Worm (Caenorhabditis elegans): ENCODE measurements around the gene fbxb-2.

fbxb-2 gene

DNA sequence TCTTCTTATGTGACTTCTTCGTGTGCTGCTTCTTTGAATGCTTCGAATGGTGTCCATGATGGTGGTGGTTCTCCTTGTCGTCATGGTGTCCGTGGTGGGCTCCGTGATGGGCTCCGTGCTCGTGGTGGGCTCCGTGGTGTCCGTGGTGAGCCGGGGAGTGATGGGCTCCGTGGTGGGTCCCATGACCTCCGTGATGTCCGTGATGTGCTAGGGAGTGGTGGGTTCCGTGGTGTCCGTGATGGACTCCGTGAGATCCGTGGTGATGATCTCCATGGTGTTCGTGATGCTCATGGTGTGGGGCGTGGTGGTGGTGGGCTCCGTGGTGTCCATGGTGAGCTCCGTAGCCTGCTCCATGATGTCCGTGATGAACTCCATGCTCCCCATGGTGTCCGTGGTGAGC is 35.9 kb downstream of the fbxb-2 start:
- TF ChIP-seq zfh-2 (GFP tag; conservative IDR thresholded peaks at IDR 0.05), result peak; percentile 51; the same call in 1 of the 2 replicates
- TF ChIP-seq D2030.7 (GFP tag; IDR thresholded peaks at IDR 0.05), result no peak

DNA sequence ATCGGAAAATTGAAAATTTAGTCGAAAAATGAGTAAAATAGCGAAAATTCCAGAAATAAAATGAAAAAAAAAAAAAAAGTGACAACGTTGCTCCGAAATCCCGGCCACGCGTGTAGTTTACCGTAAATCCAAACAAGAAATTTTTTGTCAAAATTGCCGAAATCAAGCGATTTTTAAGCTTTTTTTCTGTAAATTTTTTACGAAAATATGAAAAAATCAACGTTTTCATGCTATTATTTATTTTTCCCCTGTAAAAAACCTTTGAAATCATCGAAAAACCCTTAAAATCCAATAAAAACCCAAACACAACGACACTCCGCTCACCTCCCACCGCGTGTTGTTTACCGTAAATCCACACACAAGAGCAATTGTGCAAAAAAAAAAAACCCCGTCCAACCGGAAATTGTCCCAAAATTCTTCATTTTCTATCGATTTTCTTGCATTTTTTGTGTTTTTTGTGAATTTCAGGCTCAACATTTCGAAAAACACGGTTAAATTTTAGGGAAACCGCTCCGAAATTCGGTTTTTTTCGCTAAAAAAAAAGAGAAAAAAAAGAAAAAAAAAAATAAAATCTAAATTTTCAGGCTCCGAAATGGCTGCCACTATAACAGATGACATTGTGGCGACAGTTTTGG is 47.0 kb downstream of the fbxb-2 start, which contains the start of the genes Y39B6A.3 and pph-5:
Gene Y39B6A.3, minus strand, starts transcription at position 51 of the 635 bp plus-strand sequence.
Gene pph-5, plus strand, starts transcription at position 585 of the 635 bp plus-strand sequence.
- TF ChIP-seq K12H6.12 (tag; optimal IDR thresholded peaks at IDR 0.05) (peak; percentile 31), mes-4 (tag; optimal IDR thresholded peaks at IDR 0.05) (no peak), lin-40 (tag; optimal IDR thresholded peaks at IDR 0.05) (peak; percentile 36), hlh-26 (GFP tag; conservative IDR thresholded peaks at IDR 0.05) (no peak), K11D2.4 (GFP tag; IDR thresholded peaks at IDR 0.05) (0 out of 2 replicates have a peak, but pooled peaks have one; percentile 38), B0261.1 (tag; optimal IDR thresholded peaks at IDR 0.05) (no peak), die-1 (tag; optimal IDR thresholded peaks at IDR 0.05) (no peak), cebp-1 (GFP tag; IDR thresholded peaks at IDR 0.05) (no peak), cebp-1 (tag; optimal IDR thresholded peaks at IDR 0.05) (peak; percentile 2), zfh-2 (GFP tag; conservative IDR thresholded peaks at IDR 0.05) (no peak), ceh-100 (GFP tag; IDR thresholded peaks at IDR 0.05) (no peak), attf-5 (GFP tag; optimal IDR thresholded peaks at IDR 0.05) (peak; percentile 69), attf-3 (GFP tag; conservative IDR thresholded peaks at IDR 0.05) (peak; percentile 98), hmg-20 (GFP tag; IDR thresholded peaks at IDR 0.05) (no peak), ekl-4 (GFP tag; IDR thresholded peaks at IDR 0.05) (no peak), aptf-3 (GFP tag; IDR thresholded peaks at IDR 0.05) (no peak), snpc-4 (GFP tag; optimal IDR thresholded peaks at IDR 0.05) (no peak), snpc-4 (tag; optimal IDR thresholded peaks at IDR 0.05) (peak in 1 of 4 experiments; percentile 36), lin-54 (GFP tag; optimal IDR thresholded peaks at IDR 0.05) (no peak), snpc-3.4 (tag; optimal IDR thresholded peaks at IDR 0.05) (peak; percentile 25)

Measured in whole organism, young adult.